Fruit fly (Drosophila melanogaster): ENCODE results near the gene kri.
A peak's percentile ranks its signal among the peaks of the same experiment; 100 is the strongest.

The kri gene

DNA sequence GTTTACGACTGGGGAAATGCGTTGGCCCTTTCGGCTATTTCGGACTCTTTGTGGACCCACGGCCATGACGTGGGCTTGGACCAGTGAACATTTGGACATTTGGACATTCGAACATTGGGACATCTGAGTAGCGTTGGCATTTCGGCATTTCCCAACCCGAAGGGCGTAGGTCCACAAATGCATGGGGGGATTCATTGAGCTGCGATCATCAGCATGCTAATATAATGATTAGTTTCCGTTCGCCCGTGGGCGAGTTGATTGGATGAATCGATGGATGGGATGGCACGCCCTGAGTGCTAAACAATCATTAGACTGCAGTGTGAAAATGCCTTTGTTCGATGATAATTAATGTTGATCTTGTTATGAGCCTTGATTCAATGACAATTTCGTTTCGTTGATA, 23.3 kb upstream of the kri start:
- no peak for TF ChIP-seq CTCF (optimal IDR thresholded peaks at IDR 0.05)
- TF ChIP-seq CG8478 (optimal IDR thresholded peaks at IDR 0.05), result no peak

DNA sequence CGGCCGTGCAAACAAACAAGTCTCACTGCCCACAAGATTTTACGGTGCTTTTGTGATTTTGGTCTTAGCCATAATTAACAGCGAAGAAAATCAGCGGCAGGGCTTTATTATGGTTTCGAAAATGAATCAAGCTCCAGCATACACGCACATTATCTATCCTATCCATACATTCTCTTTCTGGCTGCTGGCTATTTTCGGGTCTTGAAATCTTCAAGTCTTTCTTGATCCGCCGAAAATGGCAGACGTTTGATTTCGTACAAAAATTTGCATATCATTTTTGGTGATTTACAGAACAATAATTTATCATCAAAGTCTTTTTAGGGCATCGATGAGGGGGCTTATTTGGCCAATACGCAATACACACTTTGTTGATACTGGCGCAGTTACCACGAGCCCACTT, 21.9 kb upstream of the kri start:
- no peak for TF ChIP-seq CTCF (optimal IDR thresholded peaks at IDR 0.05)
- TF ChIP-seq CG8478 (optimal IDR thresholded peaks at IDR 0.05), result no peak

DNA sequence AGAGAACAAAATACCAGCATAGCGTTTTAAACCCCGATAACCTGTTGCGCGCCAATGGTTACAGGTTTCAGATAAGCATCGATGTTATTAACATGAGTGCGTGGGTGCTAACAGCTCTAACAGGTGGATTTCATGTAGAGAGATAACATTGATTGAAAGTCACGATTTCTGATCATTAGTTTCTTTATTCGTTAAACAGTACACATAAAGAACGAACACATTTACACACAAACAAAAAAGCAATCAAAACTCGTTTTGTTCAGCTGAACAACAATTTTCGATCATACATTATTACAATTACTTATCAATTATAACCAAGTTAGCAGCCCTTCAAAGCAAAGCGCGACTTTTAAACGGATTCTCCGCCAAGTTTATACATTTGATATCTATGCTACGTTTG, 21.1 kb upstream of the kri start:
- TF ChIP-seq CG8478 (optimal IDR thresholded peaks at IDR 0.05) (no peak), CTCF (optimal IDR thresholded peaks at IDR 0.05) (no peak)

DNA sequence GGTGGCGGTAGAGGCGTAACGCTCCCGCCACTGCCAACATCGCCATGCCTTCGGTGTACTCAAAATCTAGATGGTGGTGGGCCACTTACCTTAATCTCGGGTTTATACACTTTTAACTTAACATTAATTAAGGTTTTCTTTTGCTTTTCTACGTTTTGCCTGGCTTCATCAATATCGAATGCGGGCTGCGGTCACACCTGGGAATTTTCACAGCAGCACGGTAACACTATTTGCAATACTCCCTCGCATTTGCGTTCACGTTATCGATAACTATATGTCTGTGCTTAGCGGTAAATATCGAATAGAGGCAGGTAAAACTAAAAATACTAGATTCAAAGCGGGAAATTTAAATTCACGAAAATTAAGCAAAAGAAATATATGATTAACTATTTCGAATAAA, 16.8 kb upstream of the kri start, which contains the start of gene Bre1:
Gene Bre1, minus strand, starts transcription at position 226 of the 400 bp plus-strand sequence.
- TF ChIP-seq CTCF (optimal IDR thresholded peaks at IDR 0.05) (peak in 1 of 2 experiments; percentile 16), CG8478 (optimal IDR thresholded peaks at IDR 0.05) (no peak)

DNA sequence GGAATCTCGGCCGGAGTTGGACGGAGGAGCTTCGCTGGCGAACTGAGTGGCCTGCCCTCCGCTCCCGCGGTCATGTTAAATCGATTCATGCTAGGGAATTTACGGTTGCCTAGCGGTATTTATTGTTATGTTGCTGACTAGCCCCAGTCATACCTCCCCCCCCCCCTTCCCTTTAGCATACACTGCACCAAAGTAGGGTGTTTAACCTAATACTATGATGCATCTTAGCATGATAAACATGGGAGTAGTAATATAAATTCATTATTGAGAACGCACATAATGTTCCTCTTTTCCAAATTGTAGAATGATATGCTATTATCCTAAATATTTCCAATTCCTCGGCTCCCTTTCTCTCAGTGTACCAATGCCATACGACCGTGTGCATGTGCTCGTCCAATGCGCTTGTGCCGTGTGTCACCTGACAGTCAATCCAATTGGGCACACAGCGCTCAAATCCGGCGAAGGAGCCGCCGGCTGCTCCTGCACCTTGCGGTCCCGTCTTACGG, 14.2 kb upstream of the kri start, which contains the start of gene Tektin-C:
Gene Tektin-C, minus strand, starts transcription at position 51 of the 506 bp plus-strand sequence.
- no peak for TF ChIP-seq CG8478 (optimal IDR thresholded peaks at IDR 0.05)
- no peak for TF ChIP-seq CTCF (optimal IDR thresholded peaks at IDR 0.05)

DNA sequence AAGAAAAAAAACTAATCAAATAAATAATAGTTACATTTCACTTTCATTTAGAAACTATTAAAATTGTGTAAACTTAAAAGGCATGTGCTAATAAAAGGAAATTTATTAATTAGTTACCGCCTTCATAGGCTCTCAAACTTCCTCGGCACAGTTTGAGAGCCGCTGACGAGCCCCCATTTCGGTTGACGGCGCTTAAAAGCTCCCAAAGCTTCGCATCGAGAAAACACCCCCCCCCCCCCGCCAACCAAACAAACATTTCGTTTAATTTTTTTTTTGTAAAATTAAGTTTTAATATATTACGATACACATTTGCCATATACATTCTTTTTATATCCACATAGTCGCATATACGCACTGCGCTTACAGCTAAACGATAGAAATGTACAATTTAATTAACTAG, 13.5 kb upstream of the kri start:
- TF ChIP-seq CG8478 (optimal IDR thresholded peaks at IDR 0.05), result no peak
- TF ChIP-seq CTCF (optimal IDR thresholded peaks at IDR 0.05), result no peak

DNA sequence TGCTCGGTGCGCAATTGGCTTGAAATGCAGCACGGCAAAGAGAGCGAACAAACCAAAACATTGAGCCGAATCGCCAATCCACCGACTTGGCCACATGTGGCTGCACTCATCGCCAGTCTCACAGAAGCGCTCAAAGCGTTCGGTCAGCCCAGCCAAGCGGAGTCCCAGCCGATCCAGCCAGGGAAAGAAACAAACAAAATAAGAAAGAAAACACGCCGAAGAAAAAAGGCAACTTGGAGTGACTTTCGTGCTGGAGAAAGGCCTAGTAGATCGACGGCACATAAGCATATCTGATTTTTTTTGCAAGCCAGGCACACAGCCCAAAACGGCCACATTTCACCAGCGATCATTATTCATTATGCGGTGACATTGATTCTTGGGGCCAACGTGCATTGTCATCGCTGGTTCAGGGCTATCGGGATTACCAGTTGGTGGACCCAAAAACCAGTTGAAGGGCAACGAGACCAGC, 8.7 kb upstream of the kri start:
- TF ChIP-seq CTCF (optimal IDR thresholded peaks at IDR 0.05) (no peak), CG8478 (optimal IDR thresholded peaks at IDR 0.05) (no peak)

DNA sequence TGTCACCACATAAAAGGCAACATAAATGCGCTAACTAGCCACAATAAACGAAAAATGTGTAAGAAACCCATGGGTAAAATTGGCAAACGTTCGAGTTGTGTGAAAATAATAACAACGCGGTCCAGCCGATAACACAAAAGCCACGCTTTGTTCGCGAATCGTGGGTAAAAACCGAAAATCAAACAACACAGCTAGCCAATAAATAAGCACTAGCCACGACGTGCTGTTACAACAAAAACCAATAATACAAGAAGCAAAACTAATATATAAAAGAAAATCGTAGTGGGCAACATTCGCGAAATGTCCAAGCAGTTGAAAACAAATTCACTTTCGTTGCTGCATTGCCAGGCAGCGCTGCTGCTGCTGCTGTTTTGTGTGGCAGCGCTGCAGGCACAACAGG, 8.0 kb upstream of the kri start, which contains the start of gene CG42272:
Gene CG42272, plus strand, starts transcription at position 301 of the 400 bp plus-strand sequence.
- TF ChIP-seq CG8478 (optimal IDR thresholded peaks at IDR 0.05) (no peak), CTCF (optimal IDR thresholded peaks at IDR 0.05) (no peak)

DNA sequence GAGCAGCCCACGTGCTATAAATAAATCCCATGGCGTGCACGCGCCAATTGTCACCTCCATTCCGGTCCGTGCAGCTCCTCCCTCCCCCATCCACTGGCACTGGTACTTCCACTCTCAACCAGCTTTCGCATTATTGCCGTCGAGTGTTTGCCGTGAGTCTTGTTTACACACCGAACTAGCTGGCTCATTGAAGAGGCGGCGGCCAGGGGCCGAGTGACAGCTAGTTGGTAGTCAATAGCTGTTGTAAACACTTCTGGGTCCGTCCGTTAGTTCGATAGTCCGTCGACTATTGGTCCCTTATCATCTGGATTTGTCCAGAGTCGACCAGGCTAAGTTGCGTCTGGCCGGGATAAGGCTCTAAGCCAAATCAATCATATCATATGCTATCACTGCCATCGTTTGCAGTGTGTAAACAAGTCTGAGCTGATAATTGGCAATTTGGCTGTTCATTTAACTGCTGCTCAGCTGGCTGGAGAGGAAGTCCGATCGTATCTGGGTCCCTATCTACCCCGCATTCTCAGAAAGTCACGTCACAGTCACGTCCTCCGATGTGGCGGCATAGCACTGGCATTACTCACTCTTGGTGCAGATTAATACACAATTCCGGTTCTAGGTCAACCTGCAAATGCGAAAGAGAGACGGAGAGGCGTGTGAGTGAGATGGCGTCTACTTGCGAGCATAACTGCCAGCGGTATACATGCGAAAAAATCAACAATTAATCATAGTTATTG, 3.2 kb upstream of the kri start:
- TF ChIP-seq CTCF (optimal IDR thresholded peaks at IDR 0.05) (no peak), CG8478 (optimal IDR thresholded peaks at IDR 0.05) (no peak)

DNA sequence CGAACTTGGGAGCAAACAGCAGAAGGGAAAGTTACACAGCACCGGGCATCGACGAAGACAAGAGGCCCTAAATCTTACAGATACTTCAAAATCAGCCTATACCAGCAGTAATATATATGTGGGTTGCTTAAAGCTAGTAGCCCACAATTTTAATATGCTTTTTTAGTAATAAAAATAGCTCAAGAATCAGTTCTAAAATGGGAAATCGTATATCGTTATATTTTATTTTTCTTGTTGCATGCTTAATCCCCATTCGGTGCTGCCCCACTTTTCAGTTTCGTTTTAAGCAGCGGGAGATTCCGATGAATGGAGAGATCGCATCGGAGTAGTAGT, 2.7 kb upstream of the kri start:
- no peak for TF ChIP-seq CG8478 (optimal IDR thresholded peaks at IDR 0.05)
- no peak for TF ChIP-seq CTCF (optimal IDR thresholded peaks at IDR 0.05)

DNA sequence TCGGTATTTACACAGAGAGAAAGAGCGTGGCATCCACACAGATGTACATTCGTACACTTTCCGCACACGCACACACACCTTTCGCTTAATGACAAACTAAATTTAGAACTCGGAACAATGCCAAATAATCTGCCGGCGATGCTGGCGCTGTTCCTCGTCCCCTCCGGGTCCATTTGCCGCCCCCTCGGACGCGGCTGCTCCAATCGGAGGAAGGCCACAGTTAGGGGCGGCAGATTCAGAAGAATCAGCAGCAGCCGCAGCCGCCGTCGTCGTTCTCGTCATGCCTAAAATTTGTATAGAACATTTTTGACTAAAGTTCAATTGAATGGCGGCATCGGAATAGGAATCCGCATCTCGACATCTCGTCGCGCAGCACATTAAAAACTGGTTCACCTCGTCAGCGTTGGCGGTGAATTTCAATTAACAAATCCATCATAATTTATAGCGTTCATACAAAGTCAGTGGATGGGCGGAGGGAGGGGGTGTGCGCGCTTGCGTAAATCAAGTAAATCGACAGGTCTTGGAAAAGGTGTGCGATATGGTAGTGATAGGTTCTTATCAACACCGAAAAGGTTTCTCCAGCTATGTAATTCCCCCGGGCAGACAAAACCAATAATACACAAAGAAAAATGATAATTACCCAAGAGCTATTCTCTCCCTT, 2.1 kb upstream of the kri start:
- no peak for TF ChIP-seq CG8478 (optimal IDR thresholded peaks at IDR 0.05)

DNA sequence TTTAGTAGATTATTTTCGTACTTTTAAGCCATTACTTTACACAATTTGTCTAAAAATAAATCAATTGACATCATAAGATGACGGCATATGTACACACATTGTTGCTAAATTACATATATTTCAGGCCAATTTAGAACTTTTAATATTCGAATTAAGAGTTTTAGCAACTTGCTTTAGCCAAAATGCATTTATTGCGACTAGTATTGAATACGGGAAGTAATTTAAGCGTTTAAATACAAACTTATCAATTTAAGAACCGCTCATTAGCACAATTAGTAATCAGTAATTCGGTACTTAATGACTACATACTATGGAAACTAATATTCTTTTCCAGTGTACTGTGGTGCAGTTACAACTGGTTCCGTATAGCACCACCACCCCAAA, 1.6 kb upstream of the kri start:
- TF ChIP-seq CTCF (optimal IDR thresholded peaks at IDR 0.05) (no peak), CG8478 (optimal IDR thresholded peaks at IDR 0.05) (no peak)

DNA sequence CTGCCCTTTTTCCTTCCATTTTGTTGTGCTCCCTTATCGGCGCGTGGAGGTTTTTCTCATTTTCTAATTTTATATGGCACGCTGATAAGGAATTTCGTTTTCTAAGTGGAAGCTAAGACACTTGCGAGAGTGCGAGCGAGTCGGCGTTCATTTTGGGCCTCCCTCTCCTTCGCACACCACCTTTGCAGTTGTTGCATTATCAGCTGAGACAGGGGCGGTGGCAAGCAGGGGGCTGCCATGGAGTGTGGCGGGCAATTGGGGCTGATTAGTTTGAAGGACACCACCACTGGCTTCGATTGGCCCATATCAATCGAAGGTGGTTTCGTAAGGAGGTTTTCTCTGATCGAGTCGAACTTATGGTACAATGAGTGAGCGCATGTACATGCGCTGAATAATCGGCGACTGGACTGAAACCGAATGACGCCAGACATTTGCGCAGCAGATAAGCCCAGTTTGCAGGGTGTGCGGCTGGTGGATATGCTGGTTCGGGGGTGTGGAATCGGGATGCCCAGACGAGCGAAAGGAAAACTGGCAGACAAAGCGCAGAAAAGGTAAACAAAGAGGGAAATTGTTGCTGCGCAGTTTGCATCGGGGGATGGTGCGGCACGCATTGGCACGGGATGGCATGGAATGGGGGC, 1.0 kb upstream of the kri start:
- TF ChIP-seq CG8478 (optimal IDR thresholded peaks at IDR 0.05) (no peak), CTCF (optimal IDR thresholded peaks at IDR 0.05) (no peak)

DNA sequence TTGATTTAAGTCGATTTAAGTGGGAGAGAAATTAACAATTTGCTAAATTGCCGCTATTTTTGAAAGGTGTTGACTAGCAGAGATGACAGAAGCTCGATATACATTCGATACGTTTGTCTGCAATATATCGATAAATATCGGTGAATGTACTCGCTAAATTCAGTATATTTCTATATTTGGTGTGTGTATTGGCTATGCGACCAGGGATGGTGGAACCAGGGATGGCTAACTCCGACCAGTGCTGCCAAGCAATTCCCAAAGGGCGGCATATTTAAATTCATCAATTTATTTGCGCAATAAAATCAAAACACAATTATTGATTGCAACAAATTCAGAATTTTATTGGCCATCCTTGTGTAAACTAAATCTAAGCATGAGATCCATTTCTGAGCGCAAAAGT, 2.2 kb downstream of the kri start, which contains the start of gene mad2:
Gene mad2, minus strand, starts transcription at position 78 of the 400 bp plus-strand sequence.
- TF ChIP-seq CG8478 (optimal IDR thresholded peaks at IDR 0.05) (no peak), CTCF (optimal IDR thresholded peaks at IDR 0.05) (peak; percentile 42 to 64)

DNA sequence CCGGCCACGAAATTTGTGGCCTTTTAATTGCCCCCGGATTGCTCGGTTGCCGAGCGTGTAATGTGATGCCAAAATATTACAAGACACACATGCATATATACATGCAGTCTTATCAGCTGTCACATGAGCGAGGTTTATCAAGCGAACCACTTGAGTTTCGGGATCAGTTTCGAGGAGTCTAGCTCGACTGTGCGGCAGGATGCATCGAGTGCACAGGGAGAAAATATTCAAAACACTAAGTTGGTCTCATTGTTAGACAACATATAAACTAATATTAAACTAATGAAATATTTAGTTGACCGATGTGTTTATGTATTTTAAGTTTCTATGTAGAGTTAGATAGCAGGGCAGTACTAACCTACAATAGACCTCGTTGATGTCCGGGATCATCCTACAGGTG, 6.4 kb downstream of the kri start:
- no peak for TF ChIP-seq CG8478 (optimal IDR thresholded peaks at IDR 0.05)
- TF ChIP-seq CTCF (optimal IDR thresholded peaks at IDR 0.05), result no peak

DNA sequence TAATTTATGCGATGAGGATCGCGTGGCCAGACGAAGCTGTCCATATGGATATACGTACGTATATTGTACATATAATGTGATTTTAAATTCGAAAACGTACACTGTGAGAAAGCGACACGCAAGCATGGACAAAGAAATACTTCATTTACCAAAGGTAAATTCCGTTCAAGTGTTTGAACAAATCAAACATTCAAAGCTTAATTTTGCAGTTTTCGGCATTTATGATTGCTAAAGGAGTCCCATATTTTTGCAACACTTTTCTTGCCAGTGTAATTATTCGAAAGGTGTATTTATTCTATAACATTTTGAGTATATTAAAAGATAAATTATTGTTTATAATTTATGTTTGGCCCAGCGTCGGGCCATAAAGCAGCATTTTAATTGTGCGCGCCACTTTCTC, 8.5 kb downstream of the kri start:
- no peak for TF ChIP-seq CG8478 (optimal IDR thresholded peaks at IDR 0.05)
- TF ChIP-seq CTCF (optimal IDR thresholded peaks at IDR 0.05), result no peak
